Worm (Caenorhabditis elegans) whole organism, mixed stage, embryonic: ENCODE measurements around the gene npr-30.

Source experiments
- M03D4.4 ChIP-seq: sonication (generic microtip); optimal IDR thresholded peaks from 2 replicates; lab custom pipeline; 2017; ENCODE audit warnings: mild to moderate bottlenecking, missing genetic modification characterization, missing compliant biosample characterization
- bed-3 ChIP-seq: fragments of 200-800 bp; sonication (Bioruptor generic); optimal IDR thresholded peaks from 3 replicates; lab custom pipeline; 2018; ENCODE audit warnings: mild to moderate bottlenecking, missing genetic modification characterization, moderate library complexity, missing compliant biosample characterization
- blmp-1 ChIP-seq: fragments of 150-350 bp; optimal IDR thresholded peaks from 2 replicates; lab custom pipeline; 2014; ENCODE audit warnings: missing biosample characterization, missing genetic modification characterization
- ceh-39 ChIP-seq: fragments of 150-350 bp; optimal IDR thresholded peaks from 2 replicates; lab custom pipeline; 2014; ENCODE audit warnings: missing biosample characterization, missing genetic modification characterization
- cnd-1 ChIP-seq: fragments of 200-800 bp; sonication (Bioruptor generic); optimal IDR thresholded peaks from 2 replicates; lab custom pipeline; 2018; ENCODE audit warnings: mild to moderate bottlenecking, missing genetic modification characterization, missing compliant biosample characterization
- drap-1 ChIP-seq: fragments of 200-800 bp; sonication (Bioruptor generic); optimal IDR thresholded peaks from 3 replicates; lab custom pipeline; 2018; ENCODE audit warnings: mild to moderate bottlenecking, missing genetic modification characterization, missing compliant biosample characterization
- elt-1 ChIP-seq: sonication (generic microtip); optimal IDR thresholded peaks from 2 replicates; lab custom pipeline; 2017; ENCODE audit warnings: missing genetic modification characterization, mild to moderate bottlenecking, missing compliant biosample characterization, antibody characterized with exemption, moderate library complexity, borderline replicate concordance; ENCODE audit not compliant: insufficient read depth
- elt-3 ChIP-seq: fragments of 150-350 bp; optimal IDR thresholded peaks from 2 replicates; lab custom pipeline; 2014; ENCODE audit warnings: missing biosample characterization, missing genetic modification characterization
- flh-1 ChIP-seq: fragments of 200-800 bp; sonication (Bioruptor generic); optimal IDR thresholded peaks from 2 replicates; lab custom pipeline; 2018; ENCODE audit warnings: mild to moderate bottlenecking, missing genetic modification characterization, moderate library complexity, missing compliant biosample characterization
- ham-2 ChIP-seq: fragments of 200-800 bp; sonication (Bioruptor generic); optimal IDR thresholded peaks from 2 replicates; lab custom pipeline; 2018; ENCODE audit warnings: mild to moderate bottlenecking, missing genetic modification characterization, missing compliant biosample characterization
- lin-13 ChIP-seq: fragments of 150-350 bp; optimal IDR thresholded peaks from 2 replicates; lab custom pipeline; 2014; ENCODE audit warnings: missing biosample characterization, missing genetic modification characterization
- mab-5 ChIP-seq: fragments of 150-350 bp; optimal IDR thresholded peaks from 2 replicates; lab custom pipeline; 2014; ENCODE audit warnings: missing biosample characterization, missing genetic modification characterization
- mep-1 ChIP-seq: fragments of 150-350 bp; optimal IDR thresholded peaks from 2 replicates; lab custom pipeline; 2017; ENCODE audit warnings: missing biosample characterization, missing genetic modification reagents, missing genetic modification characterization, inconsistent platforms
- mls-2 ChIP-seq: sonication (generic microtip); optimal IDR thresholded peaks from 2 replicates; lab custom pipeline; 2016; ENCODE audit warnings: mild to moderate bottlenecking, missing genetic modification characterization, moderate library complexity, missing compliant biosample characterization
- nhr-237 ChIP-seq: fragments of 150-350 bp; optimal IDR thresholded peaks from 2 replicates; lab custom pipeline; 2014; ENCODE audit warnings: missing biosample characterization, missing genetic modification characterization
- nhr-76 ChIP-seq: sonication (generic microtip); optimal IDR thresholded peaks from 2 replicates; lab custom pipeline; 2017; ENCODE audit warnings: missing biosample characterization, missing genetic modification characterization
- pha-4 ChIP-seq: fragments of 150-350 bp; optimal IDR thresholded peaks from 2 replicates; lab custom pipeline; 2018; ENCODE audit warnings: missing biosample characterization, missing genetic modification reagents, missing genetic modification characterization
- sem-2 ChIP-seq: fragments of 200-800 bp; sonication (Bioruptor generic); optimal IDR thresholded peaks from 2 replicates; lab custom pipeline; 2018; ENCODE audit warnings: mild to moderate bottlenecking, missing genetic modification characterization, missing compliant biosample characterization
- snpc-4 ChIP-seq: fragments of 150-350 bp; optimal IDR thresholded peaks from 2 replicates; lab custom pipeline; 2014; ENCODE audit warnings: missing biosample characterization, missing genetic modification characterization
- sptf-1 ChIP-seq: sonication (generic microtip); optimal IDR thresholded peaks from 2 replicates; lab custom pipeline; 2017; ENCODE audit warnings: mild to moderate bottlenecking, missing genetic modification characterization, moderate library complexity, missing compliant biosample characterization
- tbx-8 ChIP-seq: fragments of 200-800 bp; sonication (Bioruptor generic); optimal IDR thresholded peaks from 2 replicates; lab custom pipeline; 2018; ENCODE audit warnings: mild to moderate bottlenecking, missing genetic modification characterization, moderate library complexity, missing compliant biosample characterization
- unc-39 ChIP-seq: fragments of 150-350 bp; optimal IDR thresholded peaks from 2 replicates; lab custom pipeline; 2014; ENCODE audit warnings: missing biosample characterization, missing genetic modification characterization
- zip-8 ChIP-seq: fragments of 150-350 bp; optimal IDR thresholded peaks from 2 replicates; lab custom pipeline; 2014; ENCODE audit warnings: missing biosample characterization, missing genetic modification characterization
- ztf-11 ChIP-seq: fragments of 150-350 bp; optimal IDR thresholded peaks from 2 replicates; lab custom pipeline; 2014; ENCODE audit warnings: missing biosample characterization, missing genetic modification characterization

npr-30 gene

DNA sequence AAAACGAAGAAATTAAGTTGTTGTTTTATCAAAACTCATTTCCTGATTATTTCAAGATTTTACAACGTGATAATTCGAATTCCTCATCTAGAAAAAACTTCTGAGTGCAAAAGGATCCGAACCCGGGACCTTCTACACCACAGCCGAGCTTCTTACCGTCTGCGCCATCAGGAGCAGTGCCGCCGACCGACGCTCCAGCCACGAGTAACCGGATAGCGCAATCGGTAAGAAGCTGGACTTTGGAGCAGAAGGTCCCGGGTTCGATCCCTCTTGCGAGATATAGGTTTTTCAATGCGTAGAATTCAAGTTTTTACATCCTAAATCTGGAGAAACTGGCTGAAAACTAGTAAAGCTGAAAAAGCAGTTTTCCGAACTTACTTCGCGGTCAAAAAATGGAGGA is 50.6 kb downstream of the npr-30 start:
- TF ChIP-seq cnd-1 (tag; lab: Kevin White, UChicago) (no peak), lin-13 (tag; lab: Kevin White, UChicago) (no peak), ham-2 (GFP tag; lab: Kevin White, UChicago) (no peak), sptf-1 (no peak), blmp-1 (no peak), ceh-39 (tag; lab: Kevin White, UChicago) (no peak), sem-2 (GFP tag; lab: Kevin White, UChicago) (no peak), unc-39 (no peak), elt-1 (tag; lab: Kevin White, UChicago) (no peak), pha-4 (tag; lab: Kevin White, UChicago) (no peak), elt-3 (tag; lab: Kevin White, UChicago) (no peak), zip-8 (tag; lab: Kevin White, UChicago) (no peak), nhr-237 (tag; lab: Kevin White, UChicago) (no peak), bed-3 (GFP tag; lab: Kevin White, UChicago) (no peak), mab-5 (tag; lab: Kevin White, UChicago) (no peak), ztf-11 (tag; lab: Kevin White, UChicago) (no peak), nhr-76 (no peak)

DNA sequence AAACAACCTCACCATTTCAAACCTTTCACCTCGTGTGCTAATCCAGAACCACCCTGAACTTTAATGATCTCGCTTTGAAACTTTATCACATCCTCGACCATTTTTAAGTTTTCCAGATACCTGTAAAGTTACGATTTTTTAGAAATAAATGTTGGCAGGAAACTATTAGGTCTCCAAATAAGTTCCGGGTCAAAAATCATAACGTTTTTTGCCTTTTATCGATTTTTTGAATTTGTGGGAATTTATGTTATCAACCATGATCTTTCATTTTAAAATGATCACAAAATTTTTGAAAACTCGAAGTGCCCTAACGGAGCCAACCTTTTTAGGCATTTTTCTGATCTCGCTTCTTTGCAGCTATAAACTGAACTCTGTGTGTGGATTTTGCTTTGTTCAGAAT is 57.9 kb downstream of the npr-30 start, which contains the start of gene btb-5:
TSS of gene btb-5 (minus strand) at position 101 of the 400 bp plus-strand sequence.
- no peak for TF ChIP-seq drap-1 (GFP tag; lab: Kevin White, UChicago)
- TF ChIP-seq M03D4.4, result no peak
- no peak for TF ChIP-seq mls-2 (tag; lab: Kevin White, UChicago)
- TF ChIP-seq snpc-4 (tag; lab: Kevin White, UChicago), result no peak
- no peak for TF ChIP-seq nhr-76
- TF ChIP-seq flh-1 (GFP tag; lab: Kevin White, UChicago), result no peak
- no peak for TF ChIP-seq tbx-8 (GFP tag; lab: Kevin White, UChicago)
- TF ChIP-seq lin-13 (tag; lab: Kevin White, UChicago), result no peak
- no peak for TF ChIP-seq mep-1
- no peak for TF ChIP-seq cnd-1 (tag; lab: Kevin White, UChicago)
- TF ChIP-seq nhr-237 (tag; lab: Kevin White, UChicago), result no peak
- TF ChIP-seq elt-3 (tag; lab: Kevin White, UChicago), result no peak
